Worm (Caenorhabditis elegans) whole organism, mixed stage, embryonic: ENCODE data around the gene dhs-20.

Source experiments
- bed-3 ChIP-seq: fragments of 200-800 bp; sonication (Bioruptor generic); optimal IDR thresholded peaks from 3 replicates; lab custom pipeline; 2018; ENCODE audit warnings: mild to moderate bottlenecking, missing genetic modification characterization, moderate library complexity, missing compliant biosample characterization
- lsy-2 ChIP-seq: fragments of 150-350 bp; optimal IDR thresholded peaks from 2 replicates; lab custom pipeline; 2014; ENCODE audit warnings: missing biosample characterization, missing genetic modification characterization
- nhr-12 ChIP-seq: fragments of 150-350 bp; optimal IDR thresholded peaks from 2 replicates; lab custom pipeline; 2014; ENCODE audit warnings: missing biosample characterization, missing genetic modification characterization
- nhr-237 ChIP-seq: fragments of 150-350 bp; optimal IDR thresholded peaks from 2 replicates; lab custom pipeline; 2014; ENCODE audit warnings: missing biosample characterization, missing genetic modification characterization
- unc-39 ChIP-seq: fragments of 150-350 bp; optimal IDR thresholded peaks from 2 replicates; lab custom pipeline; 2014; ENCODE audit warnings: missing biosample characterization, missing genetic modification characterization
- unc-62 ChIP-seq: fragments of 150-350 bp; optimal IDR thresholded peaks from 2 replicates; lab custom pipeline; 2014; ENCODE audit warnings: missing biosample characterization, missing genetic modification reagents, missing genetic modification characterization
- ztf-11 ChIP-seq: fragments of 150-350 bp; optimal IDR thresholded peaks from 2 replicates; lab custom pipeline; 2014; ENCODE audit warnings: missing biosample characterization, missing genetic modification characterization

- TF ChIP-seq nhr-237 (no peak), ztf-11 (tag; lab: Kevin White, UChicago) (no peak), nhr-12 (no peak), unc-62 (GFP tag; lab: Kevin White, UChicago) (no peak), lsy-2 (tag; lab: Kevin White, UChicago) (no peak), unc-39 (tag; lab: Kevin White, UChicago) (no peak), bed-3 (GFP tag; lab: Kevin White, UChicago) (no peak)
Observed at ce11 chrV:11631128-11631527, 26.8 kb upstream of the dhs-20 start.
